Fruit fly (Drosophila melanogaster) whole organism, larva: ENCODE data around the gene Nnf1b.

ENCODE experiments used
- noc ChIP-seq: fragments of 200-800 bp; sonication (Bioruptor generic); optimal IDR thresholded peaks from 3 replicates; lab custom pipeline; 2019; ENCODE audit warnings: missing biosample characterization, mild to moderate bottlenecking, missing genetic modification characterization, moderate library complexity

The Nnf1b gene

DNA sequence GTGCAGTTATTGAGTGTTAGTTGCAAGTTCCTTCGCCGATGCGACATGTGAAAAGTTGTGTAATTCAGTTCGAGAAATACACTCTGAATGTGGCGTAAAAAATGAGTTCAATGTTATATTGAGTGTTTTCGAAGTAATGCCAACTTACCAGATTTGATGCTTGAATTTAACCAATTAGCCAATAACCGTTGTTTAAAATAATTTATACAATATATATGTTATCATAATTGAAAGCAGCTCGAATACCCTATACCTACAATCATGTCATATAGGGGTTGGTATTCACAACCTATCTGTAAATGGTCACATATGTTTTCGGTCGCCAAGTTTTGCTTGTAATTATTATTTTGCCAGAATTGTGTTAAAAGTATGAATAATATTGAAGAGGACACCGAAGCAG, at the start of gene Nnf1b:
Gene Nnf1b, plus strand, starts transcription at position 301 of the 400 bp plus-strand sequence.
- TF ChIP-seq noc (tag; lab: Kevin White, UChicago): no peak

DNA sequence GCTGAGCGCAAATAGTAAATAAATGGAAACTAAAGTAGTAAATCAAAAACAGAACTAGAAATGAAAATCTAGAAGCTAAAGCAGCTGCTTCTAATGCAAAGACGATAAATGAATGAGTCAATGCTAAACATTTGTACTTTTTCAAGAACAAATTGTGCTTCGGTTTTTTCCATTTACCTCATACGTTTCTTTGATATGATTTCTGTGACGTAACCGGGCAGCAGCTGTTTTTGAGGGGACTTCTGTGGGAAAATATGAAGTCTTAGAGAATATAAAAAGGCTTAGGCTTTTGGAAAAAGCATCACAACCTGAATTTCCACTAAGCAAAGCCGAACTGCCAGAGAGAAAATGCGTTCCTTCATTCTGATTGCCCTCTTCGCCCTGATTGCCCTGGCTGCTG, 37.1 kb upstream of the Nnf1b start, which contains the start of gene CG12506:
Gene CG12506, plus strand, starts transcription at position 301 of the 400 bp plus-strand sequence.
- TF ChIP-seq noc (tag; lab: Kevin White, UChicago): no peak

DNA sequence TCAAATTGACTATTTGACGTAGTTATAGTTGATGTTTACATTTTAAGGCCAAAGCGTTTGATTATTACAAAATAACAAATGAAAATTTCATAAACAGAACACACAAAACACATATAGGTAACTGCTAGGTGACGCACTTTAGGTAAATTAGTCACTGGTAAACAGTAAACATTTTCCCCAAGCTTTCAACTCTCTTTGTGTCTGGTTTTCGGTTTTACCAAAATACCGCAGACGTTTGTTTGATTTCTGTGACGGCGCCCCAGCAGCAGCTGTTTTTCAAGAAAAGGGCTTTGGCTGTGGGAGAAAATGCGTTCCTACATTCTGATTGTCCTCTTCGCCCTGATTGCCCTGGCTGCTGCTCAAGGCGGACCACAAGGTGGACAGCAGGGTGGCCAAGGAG, 34.1 kb upstream of the Nnf1b start, which contains the start of gene CG13946:
Gene CG13946, plus strand, starts transcription at position 301 of the 400 bp plus-strand sequence.
- no peak for TF ChIP-seq noc (tag; lab: Kevin White, UChicago)

DNA sequence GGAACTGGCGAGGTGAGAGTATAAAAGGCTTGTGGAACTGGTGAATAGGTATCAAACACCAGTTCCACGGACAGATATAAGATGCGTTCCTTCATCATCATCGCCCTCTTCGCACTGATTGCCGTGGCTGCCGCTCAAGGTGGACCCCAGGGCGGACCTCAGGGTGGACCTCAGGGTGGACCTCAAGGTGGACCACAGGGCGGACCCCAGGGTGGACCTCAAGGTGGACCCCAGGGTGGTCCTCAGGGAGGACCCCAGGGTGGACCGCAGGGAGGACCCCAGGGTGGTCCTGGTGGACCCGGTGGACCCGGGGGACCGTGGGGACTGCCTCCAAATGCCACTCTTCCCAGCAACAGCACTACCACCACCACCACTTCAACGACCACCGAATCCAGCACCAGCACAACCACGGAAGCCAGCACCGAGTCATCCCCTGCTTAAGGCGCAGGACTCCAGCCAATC, 31.2 kb upstream of the Nnf1b start, which contains the start of gene CG13947:
Gene CG13947, plus strand, starts transcription at position 51 of the 462 bp plus-strand sequence.
- no peak for TF ChIP-seq noc (tag; lab: Kevin White, UChicago)

DNA sequence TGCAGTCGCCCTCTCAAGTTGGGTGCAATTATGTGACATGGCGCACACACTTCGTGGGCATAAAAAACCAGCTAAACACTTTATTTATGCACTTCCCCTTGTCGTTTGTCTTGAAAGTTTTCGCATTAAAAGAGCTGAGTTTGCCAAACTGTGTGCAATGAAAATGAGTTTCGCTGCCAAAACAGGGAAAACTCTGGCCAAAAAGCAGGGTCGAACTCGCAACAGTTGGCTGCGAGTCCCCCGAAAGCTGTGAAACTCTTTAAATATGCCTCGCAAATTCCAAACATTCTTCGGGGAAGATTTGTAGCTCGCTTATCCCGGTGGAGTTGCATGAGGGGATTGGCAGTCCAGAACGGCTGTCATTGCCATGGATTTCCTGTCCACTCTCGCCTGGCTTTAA, 30.2 kb upstream of the Nnf1b start, which contains the start of gene Gr21a:
Gene Gr21a, plus strand, starts transcription at position 301 of the 400 bp plus-strand sequence.
- TF ChIP-seq noc (tag; lab: Kevin White, UChicago): no peak

DNA sequence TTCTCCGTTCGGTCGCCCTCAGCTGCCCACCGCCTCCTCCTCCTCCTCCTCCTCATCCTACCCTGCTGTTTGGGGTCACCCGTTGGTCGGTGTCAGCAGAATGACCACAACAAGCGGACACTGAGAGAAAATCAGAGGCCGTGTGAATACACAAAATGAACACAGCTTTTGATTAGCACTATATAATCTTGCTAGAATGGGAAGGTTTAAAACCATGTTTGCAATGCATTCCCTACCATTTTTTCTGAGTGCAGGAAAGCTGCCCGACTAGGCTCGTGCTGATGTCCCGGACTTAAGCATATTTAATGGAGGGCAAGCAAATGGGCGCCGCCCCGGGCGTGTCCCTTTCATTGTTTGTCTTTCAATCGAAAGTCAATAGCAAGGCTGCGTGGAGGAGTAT, 29.5 kb upstream of the Nnf1b start:
- no peak for TF ChIP-seq noc (tag; lab: Kevin White, UChicago)

DNA sequence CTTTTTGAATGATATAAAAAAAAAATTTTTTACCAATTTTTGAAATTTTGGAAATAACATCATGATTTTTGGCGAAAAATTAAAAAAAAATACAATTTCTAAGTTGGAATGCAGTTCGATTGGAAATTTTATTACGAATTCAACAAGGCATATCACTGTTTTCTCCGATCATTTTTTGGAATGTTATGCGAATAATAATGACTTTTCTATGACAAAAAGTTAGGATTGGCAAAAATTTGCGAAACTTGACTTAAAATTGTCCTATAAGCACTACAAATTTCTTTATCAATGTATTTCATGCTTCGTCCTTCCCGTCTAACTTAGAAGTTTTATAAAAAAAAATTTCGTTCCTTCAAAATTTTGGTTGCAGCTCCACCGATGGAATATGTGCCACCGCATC, 26.3 kb upstream of the Nnf1b start, which contains the start of gene CG3544:
Gene CG3544, plus strand, starts transcription at position 301 of the 400 bp plus-strand sequence.
- TF ChIP-seq noc (tag; lab: Kevin White, UChicago): no peak

DNA sequence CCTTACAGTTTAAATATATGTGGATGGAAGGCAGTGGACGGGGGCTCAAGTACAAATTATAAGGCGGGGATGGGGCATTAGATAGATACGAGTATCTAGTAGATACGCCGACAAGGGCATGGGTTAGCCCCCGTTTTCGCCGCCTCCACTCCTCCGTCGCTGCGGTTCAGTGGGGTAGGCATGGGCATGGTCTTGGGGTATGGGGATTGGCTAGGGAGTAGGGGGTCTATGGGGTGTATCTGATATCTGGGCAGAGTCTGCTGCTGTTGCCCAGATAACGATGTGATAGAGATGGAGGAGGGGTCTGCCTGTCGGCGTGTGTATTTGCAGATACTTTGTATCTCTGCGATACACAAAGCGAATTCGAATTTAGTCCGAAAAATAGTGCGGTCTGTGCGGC, 20.4 kb upstream of the Nnf1b start:
- no peak for TF ChIP-seq noc (tag; lab: Kevin White, UChicago)

DNA sequence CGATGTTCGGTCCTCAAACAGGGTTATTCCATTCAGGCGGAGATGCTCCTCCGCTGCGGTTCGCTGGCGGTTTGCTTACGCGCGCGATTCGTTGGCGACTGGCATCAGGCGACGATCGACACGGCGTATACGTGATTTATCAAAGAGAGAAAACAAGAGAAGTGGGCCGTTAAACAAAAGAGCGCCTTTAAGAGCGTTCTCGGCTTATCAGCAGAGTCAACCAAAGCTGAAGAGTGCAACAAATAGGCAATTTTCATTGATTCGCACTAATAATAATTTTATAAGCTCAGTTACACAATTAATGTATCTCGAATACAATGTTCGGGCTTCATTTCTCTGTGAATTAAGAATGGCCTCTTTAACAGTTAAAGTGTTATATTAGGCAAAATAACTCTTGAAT, 19.7 kb upstream of the Nnf1b start, which contains the start of gene Pkg21D:
Gene Pkg21D, minus strand, starts transcription at position 101 of the 400 bp plus-strand sequence.
- TF ChIP-seq noc (tag; lab: Kevin White, UChicago): no peak

DNA sequence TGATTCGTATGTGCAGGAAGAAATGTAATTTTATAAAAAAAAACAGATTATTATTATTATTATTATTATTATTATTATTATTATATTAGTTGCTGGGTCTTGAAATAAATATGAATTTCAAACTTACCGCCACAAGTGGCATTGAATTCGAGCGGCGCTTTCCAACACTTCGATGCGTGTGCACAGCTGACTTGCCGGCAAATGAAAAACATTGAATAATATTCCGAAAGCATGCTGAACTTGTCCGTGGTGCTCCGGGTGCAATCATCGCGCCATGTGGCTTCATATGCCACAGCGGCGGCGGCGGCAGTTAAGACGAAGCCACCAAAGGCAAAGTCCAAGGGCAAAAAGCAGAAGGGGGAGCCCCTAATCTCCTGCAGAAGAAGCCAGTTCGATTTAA, 1.0 kb downstream of the Nnf1b start, which contains the start of gene Dbp21E2:
Gene Dbp21E2, plus strand, starts transcription at position 180 of the 400 bp plus-strand sequence.
- TF ChIP-seq noc (tag; lab: Kevin White, UChicago): no peak

DNA sequence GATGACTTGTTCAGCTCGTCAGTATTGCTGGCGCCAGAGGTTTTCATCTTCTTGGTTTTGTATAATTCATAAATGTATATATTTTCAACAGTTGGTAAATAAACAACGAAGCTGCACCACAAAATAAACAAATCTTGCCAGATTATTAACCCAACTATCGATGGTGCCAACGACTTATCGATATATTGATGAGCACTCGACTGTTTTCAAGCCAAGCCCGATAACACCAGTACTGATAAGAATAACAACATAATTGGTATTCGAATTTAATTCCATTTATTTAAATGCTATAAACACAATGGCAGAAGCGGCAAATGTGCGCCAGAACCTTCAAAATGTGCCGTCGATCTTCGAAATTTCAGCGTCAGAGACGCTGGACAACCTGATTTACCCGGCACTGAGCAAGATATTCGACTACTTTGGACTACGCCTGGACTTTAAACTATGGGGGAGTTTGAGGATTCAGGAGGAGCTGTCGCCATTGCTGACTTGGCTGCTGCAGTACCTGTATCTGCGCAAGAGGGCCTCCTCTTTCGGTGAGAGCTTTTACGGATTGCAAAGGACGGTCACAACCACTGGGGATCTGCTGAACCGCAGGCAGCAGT, 5.5 kb downstream of the Nnf1b start, which contains the start of the genes Saf6 and Pex12:
Gene Saf6, minus strand, starts transcription at position 166 of the 605 bp plus-strand sequence.
Gene Pex12, plus strand, starts transcription at position 209 of the 605 bp plus-strand sequence.
- TF ChIP-seq noc (tag; lab: Kevin White, UChicago): no peak

DNA sequence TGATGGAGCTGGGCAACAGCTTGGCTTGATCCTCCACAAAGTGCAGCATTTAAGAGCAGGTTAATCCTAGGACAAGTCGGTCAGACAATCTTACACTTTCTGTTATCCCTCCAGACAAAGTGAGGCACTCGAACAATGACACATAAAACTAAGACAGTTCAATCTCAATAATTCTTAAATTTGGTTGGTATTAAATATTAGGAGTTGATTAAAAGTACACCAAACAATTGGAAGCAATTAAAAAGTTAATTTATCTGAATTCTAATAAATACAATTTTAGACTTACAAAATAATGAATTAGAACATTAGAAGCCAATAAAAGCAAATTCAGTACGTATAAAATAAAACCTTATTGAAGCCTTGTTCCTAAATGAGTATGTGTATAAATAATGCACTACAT, 7.5 kb downstream of the Nnf1b start, which contains the start of gene CG15880:
Gene CG15880, minus strand, starts transcription at position 101 of the 400 bp plus-strand sequence.
- TF ChIP-seq noc (tag; lab: Kevin White, UChicago): no peak

DNA sequence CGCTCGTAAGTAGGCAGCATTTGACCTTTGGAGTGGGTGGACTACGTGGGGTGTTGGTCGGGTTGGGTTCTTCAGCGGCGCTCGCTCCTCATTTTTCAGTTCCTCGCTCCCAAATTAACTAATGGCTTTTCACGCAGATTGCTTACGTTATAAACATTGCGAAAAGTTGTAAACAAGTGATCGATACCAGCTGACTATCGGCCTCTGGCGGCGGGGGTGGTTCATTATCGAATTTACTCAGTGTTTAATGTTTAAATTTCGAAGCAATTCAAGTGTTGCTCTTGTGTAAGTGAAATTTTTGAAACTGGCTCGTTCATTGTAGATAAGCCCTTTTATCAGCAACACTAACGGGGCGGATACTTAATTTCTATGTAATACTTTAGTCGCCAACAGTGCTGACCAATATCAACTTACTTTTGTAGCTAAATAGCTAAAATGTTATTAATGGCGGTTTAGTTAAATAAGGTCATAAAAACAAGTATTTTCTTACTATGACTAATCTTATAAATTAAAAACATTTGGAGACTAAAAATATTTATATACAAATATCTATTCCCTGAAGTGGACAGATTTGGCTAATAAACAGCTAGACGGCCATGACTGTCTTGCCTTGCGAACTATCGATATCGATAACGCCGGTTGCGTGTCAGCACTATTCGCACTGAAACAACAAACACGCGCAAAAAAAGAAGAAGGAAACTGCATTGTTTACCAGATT, 9.1 kb downstream of the Nnf1b start, which contains the start of the genes PGAP2 and Clp:
Gene PGAP2, minus strand, starts transcription at position 194 of the 718 bp plus-strand sequence.
Gene Clp, plus strand, starts transcription at position 650 of the 718 bp plus-strand sequence.
- TF ChIP-seq noc (tag; lab: Kevin White, UChicago): peak; percentile 66

DNA sequence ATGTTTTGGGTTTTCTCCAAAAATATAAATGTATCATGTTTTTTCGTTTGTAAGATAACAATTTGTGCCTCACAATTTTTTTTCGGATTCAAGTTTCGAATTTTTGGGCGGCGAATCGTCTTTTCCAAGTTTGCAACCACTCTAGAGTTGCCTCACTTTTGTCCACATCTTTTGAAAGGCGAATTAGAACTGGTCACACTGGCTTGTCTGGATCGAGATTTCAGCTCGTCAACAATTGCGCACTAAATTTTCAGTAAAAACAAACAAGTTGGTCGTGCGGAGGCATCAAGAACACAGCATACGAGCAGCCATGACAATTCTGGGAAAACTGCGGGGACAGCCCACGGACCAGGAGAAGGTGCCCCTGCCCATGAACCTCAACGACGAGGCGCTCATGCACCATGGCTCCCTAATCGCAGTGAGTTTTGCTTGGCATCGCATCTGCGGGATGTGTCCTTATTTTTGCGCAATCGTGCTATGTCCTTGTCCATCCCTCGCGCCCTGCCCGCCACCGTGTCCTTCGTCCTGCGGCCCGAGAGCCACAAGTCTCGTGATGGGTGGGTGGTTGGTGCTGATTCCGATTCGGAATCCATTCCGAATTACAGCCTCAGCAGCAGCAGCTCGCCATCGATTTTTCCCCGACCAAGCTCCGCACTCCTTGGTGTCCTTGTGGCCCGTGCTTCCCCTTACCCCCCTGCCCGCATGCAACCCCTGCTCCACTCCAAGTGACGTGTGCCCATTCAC, 11.0 kb downstream of the Nnf1b start, which contains the start of gene CG3662:
Gene CG3662, plus strand, starts transcription at position 48 of the 744 bp plus-strand sequence.
- peak; percentile 17 for TF ChIP-seq noc (tag; lab: Kevin White, UChicago)
